Worm (Caenorhabditis elegans): Measurements from ENCODE around the gene F25E5.2.

- TF ChIP-seq nfya-2 (GFP tag; IDR thresholded peaks at IDR 0.05) (no peak), nfya-1 (tag; optimal IDR thresholded peaks at IDR 0.05; ENCODE audit: borderline replicate concordance, insufficient read depth) (no peak), attf-5 (GFP tag; optimal IDR thresholded peaks at IDR 0.05) (no peak), dpl-1 (GFP tag; optimal IDR thresholded peaks at IDR 0.05) (no peak), bed-1 (GFP tag; IDR thresholded peaks at IDR 0.05) (no peak)
Measured at ce11 chrV:7449303-7449827, 5.7 kb upstream of the F25E5.2 start, which contains the start of gene try-12.
